Fruit fly (Drosophila melanogaster): ENCODE measurements around the gene CG1812.
A peak's percentile ranks its signal among the peaks of the same experiment; 100 is the strongest.

CG1812 gene

DNA sequence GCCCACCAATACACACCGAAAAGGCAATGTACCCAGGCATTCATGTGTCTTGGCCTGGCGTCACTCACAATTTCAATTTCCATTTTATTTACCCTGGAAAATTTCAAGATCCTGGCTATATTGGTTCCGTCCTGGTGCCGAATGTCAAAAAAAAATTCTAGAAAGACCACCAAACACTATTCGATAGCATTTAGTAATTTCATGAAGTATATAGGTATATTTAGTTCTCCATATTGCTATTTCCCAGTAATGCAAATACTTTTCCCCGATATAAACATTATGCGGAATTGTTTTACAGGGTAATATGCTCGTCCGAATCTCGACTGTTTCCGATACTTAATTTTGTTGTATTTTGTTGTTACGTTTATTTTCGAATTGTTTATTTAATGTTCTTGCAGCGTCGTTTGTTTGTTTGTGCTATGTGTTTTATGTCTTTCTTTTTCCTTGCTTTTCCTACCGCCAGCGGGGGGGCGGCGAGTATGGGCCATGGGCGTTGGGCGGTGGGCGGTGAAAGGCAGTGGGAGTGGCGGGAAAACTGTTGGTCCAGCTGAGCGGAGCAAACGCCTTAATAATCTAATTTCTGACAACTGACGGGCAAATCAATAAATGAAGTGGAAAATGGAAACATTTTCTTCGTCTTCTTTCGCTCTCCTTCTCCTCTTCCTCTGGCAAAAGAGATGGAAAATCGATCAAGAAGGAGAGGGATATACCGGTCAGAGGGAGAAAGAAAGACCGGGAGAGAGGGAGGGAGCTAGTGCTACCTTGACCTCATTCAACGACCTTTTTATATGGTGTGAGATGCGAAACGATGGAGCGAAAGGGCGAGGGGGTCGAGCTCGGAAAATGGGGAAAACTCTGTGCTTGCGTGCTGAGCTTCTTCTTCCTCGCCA lies 15.3 kb upstream of the CG1812 start (continued):
- peak; percentile 17 for TF ChIP-seq ftz-f1 (GFP tag; optimal IDR thresholded peaks at IDR 0.05)
- peak; percentile 23 for TF ChIP-seq CG3407 (GFP tag; optimal IDR thresholded peaks at IDR 0.05)
- TF ChIP-seq CHES-1-like (GFP tag; optimal IDR thresholded peaks at IDR 0.05): peak; percentile 15
- peak; percentile 46 for TF ChIP-seq nau (GFP tag; optimal IDR thresholded peaks at IDR 0.05)
- peak; percentile 69; the same call in 2 of the 3 replicates for TF ChIP-seq CG11695 (GFP tag; IDR thresholded peaks at IDR 0.05)
- peak; percentile 70 for TF ChIP-seq PHDP (tag; optimal IDR thresholded peaks at IDR 0.05)
- TF ChIP-seq crol (GFP tag; IDR thresholded peaks at IDR 0.05): peak; percentile 62
- no peak for TF ChIP-seq Lhr (GFP tag; optimal IDR thresholded peaks at IDR 0.05)
- TF ChIP-seq CG1602 (GFP tag; optimal IDR thresholded peaks at IDR 0.05): peak; percentile 51
- TF ChIP-seq H15 (GFP tag; IDR thresholded peaks at IDR 0.05): 0 out of 3 replicates have a peak, but pooled peaks have one; percentile 22
- peak; percentile 42 for TF ChIP-seq NC2β (GFP tag; optimal IDR thresholded peaks at IDR 0.05)
- TF ChIP-seq CG17568 (GFP tag; optimal IDR thresholded peaks at IDR 0.05): peak; percentile 14
- TF ChIP-seq Atf-2 (GFP tag; optimal IDR thresholded peaks at IDR 0.05): peak; percentile 21
- peak; percentile 59; the same call in 1 of the 2 replicates for TF ChIP-seq CG32772 (GFP tag; IDR thresholded peaks at IDR 0.05)
- TF ChIP-seq jumu (GFP tag; optimal IDR thresholded peaks at IDR 0.05): peak; percentile 28
- peak; percentile 96 for TF ChIP-seq sens (GFP tag)
- TF ChIP-seq CG13296 (GFP tag; optimal IDR thresholded peaks at IDR 0.05): peak; percentile 20
- peak; percentile 37 for TF ChIP-seq CG9437 (GFP tag; optimal IDR thresholded peaks at IDR 0.05)
- TF ChIP-seq Abd-B (GFP tag; optimal IDR thresholded peaks at IDR 0.05): peak; percentile 63
- no peak for TF ChIP-seq Fer2 (tag; optimal IDR thresholded peaks at IDR 0.05)
- TF ChIP-seq CkIIα-i1 (GFP tag; IDR thresholded peaks at IDR 0.05): no peak
- peak; percentile 69 for TF ChIP-seq Ptx1 (GFP tag; IDR thresholded peaks at IDR 0.05)
- TF ChIP-seq Atf3 (GFP tag; optimal IDR thresholded peaks at IDR 0.05): peak; percentile 16
- TF ChIP-seq zfh2 (GFP tag; optimal IDR thresholded peaks at IDR 0.05): peak; percentile 40
- TF ChIP-seq emc (GFP tag; optimal IDR thresholded peaks at IDR 0.05): no peak
- 0 out of 3 replicates have a peak, but pooled peaks have one; percentile 50 for TF ChIP-seq gce (GFP tag; IDR thresholded peaks at IDR 0.05)
- peak; percentile 39 for TF ChIP-seq scrt (GFP tag; optimal IDR thresholded peaks at IDR 0.05)
- 0 out of 3 replicates have a peak, but pooled peaks have one; percentile 24 for TF ChIP-seq sr (GFP tag; IDR thresholded peaks at IDR 0.05)
- TF ChIP-seq CG10979 (tag; optimal IDR thresholded peaks at IDR 0.05): peak; percentile 71
- TF ChIP-seq CG5180 (GFP tag; optimal IDR thresholded peaks at IDR 0.05): peak; percentile 5
- no peak for TF ChIP-seq ara (GFP tag; IDR thresholded peaks at IDR 0.05)
- peak; percentile 28 for TF ChIP-seq Dad (GFP tag; optimal IDR thresholded peaks at IDR 0.05)
- peak; percentile 54 for TF ChIP-seq CG15601 (tag; optimal IDR thresholded peaks at IDR 0.05)
- TF ChIP-seq Mad (GFP tag; optimal IDR thresholded peaks at IDR 0.05): peak; percentile 4
- no peak for TF ChIP-seq sqz (GFP tag; optimal IDR thresholded peaks at IDR 0.05)
- no peak for TF ChIP-seq CG9215 (GFP tag; IDR thresholded peaks at IDR 0.05)
- TF ChIP-seq CG3065 (GFP tag; optimal IDR thresholded peaks at IDR 0.05): peak; percentile 66
- TF ChIP-seq tio (GFP tag; optimal IDR thresholded peaks at IDR 0.05): peak; percentile 64
- no peak for TF ChIP-seq lov (optimal IDR thresholded peaks at IDR 0.05)
- 0 out of 3 replicates have a peak, but pooled peaks have one; percentile 33 for TF ChIP-seq lov (GFP tag; IDR thresholded peaks at IDR 0.05)
- no peak for TF ChIP-seq crc (GFP tag; optimal IDR thresholded peaks at IDR 0.05)
- TF ChIP-seq CG6689 (GFP tag; IDR thresholded peaks at IDR 0.05): peak; percentile 50; the same call in 1 of the 2 replicates
- TF ChIP-seq so (GFP tag; IDR thresholded peaks at IDR 0.05): peak; percentile 21; the same call in 1 of the 3 replicates
- TF ChIP-seq Sin3A (optimal IDR thresholded peaks at IDR 0.05): no peak
- TF ChIP-seq Antp (GFP tag; optimal IDR thresholded peaks at IDR 0.05): peak; percentile 42
- peak; percentile 12 for TF ChIP-seq gcm (GFP tag; optimal IDR thresholded peaks at IDR 0.05)
- TF ChIP-seq ci (GFP tag; IDR thresholded peaks at IDR 0.05): peak; percentile 66; the same call in 2 of the 3 replicates
- peak; percentile 65 for TF ChIP-seq unpg (GFP tag; optimal IDR thresholded peaks at IDR 0.05)
- TF ChIP-seq Hr39 (optimal IDR thresholded peaks at IDR 0.05): no peak
- TF ChIP-seq CG2116 (GFP tag; optimal IDR thresholded peaks at IDR 0.05): peak; percentile 16
